Fruit fly (Drosophila melanogaster) whole organism, embryonic: ENCODE measurements around the gene Prp18.

Experiments
- CG10431 ChIP-seq: fragments of 200-800 bp; sonication (Bioruptor generic); optimal IDR thresholded peaks from 3 replicates; lab custom pipeline; 2018; ENCODE audit warnings: missing biosample characterization, mild to moderate bottlenecking, missing genetic modification characterization
- CG10959 ChIP-seq: fragments of 200-800 bp; sonication (Bioruptor generic); IDR thresholded peaks from 2 replicates; pipeline ENCODE4 v1.3.6; 2022; ENCODE audit warnings: missing biosample characterization, missing genetic modification characterization
- CG11093 ChIP-seq: fragments of 200-800 bp; sonication (Bioruptor generic); IDR thresholded peaks from 3 replicates; pipeline ENCODE4 v1.3.6; 2022; ENCODE audit warnings: missing biosample characterization, missing genetic modification characterization
- CG11247 ChIP-seq: fragments of 200-800 bp; sonication (Bioruptor generic); IDR thresholded peaks from 2 replicates; pipeline ENCODE4 v1.3.6; 2022; ENCODE audit warnings: missing biosample characterization, missing genetic modification characterization
- CG11504 ChIP-seq: fragments of 200-800 bp; sonication (Bioruptor generic); optimal IDR thresholded peaks from 3 replicates; lab custom pipeline; 2019; ENCODE audit warnings: missing biosample characterization, mild to moderate bottlenecking, missing genetic modification characterization, moderate library complexity
- CG15269 ChIP-seq: fragments of 200-800 bp; sonication (Bioruptor generic); optimal IDR thresholded peaks from 2 replicates; lab custom pipeline; 2018; ENCODE audit warnings: missing biosample characterization, mild to moderate bottlenecking, missing genetic modification characterization, moderate library complexity
- CG15601 ChIP-seq: fragments of 200-800 bp; sonication (Bioruptor generic); optimal IDR thresholded peaks from 3 replicates; lab custom pipeline; 2019; ENCODE audit warnings: missing biosample characterization, mild to moderate bottlenecking, missing genetic modification characterization, moderate library complexity
- CG1603 ChIP-seq: fragments of 200-800 bp; sonication (Bioruptor generic); optimal IDR thresholded peaks from 2 replicates; lab custom pipeline; 2019; ENCODE audit warnings: missing biosample characterization, mild to moderate bottlenecking, missing genetic modification characterization, moderate library complexity
- CG1647 ChIP-seq: fragments of 200-800 bp; sonication (Bioruptor generic); optimal IDR thresholded peaks from 3 replicates; lab custom pipeline; 2016; ENCODE audit warnings: missing biosample characterization, missing genetic modification characterization
- CG17328 ChIP-seq: fragments of 200-800 bp; sonication (Bioruptor generic); IDR thresholded peaks from 2 replicates; pipeline ENCODE4 v1.3.6; 2022; ENCODE audit warnings: missing biosample characterization, missing genetic modification characterization
- CG17359 ChIP-seq: fragments of 200-800 bp; sonication (Bioruptor generic); optimal IDR thresholded peaks from 3 replicates; lab custom pipeline; 2018; ENCODE audit warnings: missing biosample characterization, mild to moderate bottlenecking, missing genetic modification characterization, moderate library complexity
- CG2202 ChIP-seq: fragments of 200-800 bp; sonication (Bioruptor generic); optimal IDR thresholded peaks from 2 replicates; lab custom pipeline; 2018; ENCODE audit warnings: missing biosample characterization, mild to moderate bottlenecking, missing genetic modification characterization
- CG31365 ChIP-seq: fragments of 200-800 bp; sonication (Bioruptor generic); optimal IDR thresholded peaks from 2 replicates; lab custom pipeline; 2018; ENCODE audit warnings: missing biosample characterization, mild to moderate bottlenecking, missing genetic modification characterization
- CG3847 ChIP-seq: fragments of 200-800 bp; sonication (Bioruptor generic); IDR thresholded peaks from 2 replicates; pipeline ENCODE4 v1.3.6; 2022; ENCODE audit warnings: missing biosample characterization, missing genetic modification characterization
- CG5953 ChIP-seq: fragments of 200-800 bp; sonication (Bioruptor generic); IDR thresholded peaks from 2 replicates; pipeline ENCODE4 v1.3.6; 2022; ENCODE audit warnings: missing biosample characterization, missing genetic modification characterization
- CG8089 ChIP-seq: fragments of 200-800 bp; sonication (Bioruptor generic); optimal IDR thresholded peaks from 3 replicates; lab custom pipeline; 2016; ENCODE audit warnings: missing biosample characterization, missing genetic modification characterization
- CG8924 ChIP-seq: fragments of 200-800 bp; optimal IDR thresholded peaks from 3 replicates; lab custom pipeline; 2019; ENCODE audit warnings: missing biosample characterization, mild to moderate bottlenecking, missing genetic modification characterization, moderate library complexity
- CG8944 ChIP-seq: fragments of 200-800 bp; sonication (Bioruptor generic); optimal IDR thresholded peaks from 3 replicates; lab custom pipeline; 2016; ENCODE audit warnings: missing biosample characterization, missing genetic modification characterization
- CG9727 ChIP-seq: fragments of 200-800 bp; sonication (Bioruptor generic); optimal IDR thresholded peaks from 3 replicates; lab custom pipeline; 2017; ENCODE audit warnings: missing biosample characterization, mild to moderate bottlenecking, missing genetic modification characterization
- CoRest ChIP-seq: fragments of 200-800 bp; sonication (Bioruptor generic); optimal IDR thresholded peaks from 3 replicates; lab custom pipeline; 2018; ENCODE audit warnings: missing biosample characterization, mild to moderate bottlenecking, missing genetic modification characterization, moderate library complexity
- D19B ChIP-seq: fragments of 200-800 bp; sonication (Bioruptor generic); optimal IDR thresholded peaks from 2 replicates; lab custom pipeline; 2017; ENCODE audit warnings: missing biosample characterization, mild to moderate bottlenecking, missing genetic modification characterization
- Fer1 ChIP-seq: fragments of 200-800 bp; sonication (Bioruptor generic); optimal IDR thresholded peaks from 2 replicates; lab custom pipeline; 2017; ENCODE audit warnings: missing biosample characterization, mild to moderate bottlenecking, missing genetic modification characterization
- HLH4C ChIP-seq: fragments of 200-800 bp; sonication (Bioruptor generic); IDR thresholded peaks from 3 replicates; pipeline ENCODE4 v1.3.6; 2022; ENCODE audit warnings: missing biosample characterization, missing genetic modification characterization; ENCODE audit not compliant: partially characterized antibody
- Hand ChIP-seq: fragments of 200-800 bp; sonication (Bioruptor generic); optimal IDR thresholded peaks from 2 replicates; lab custom pipeline; 2017; ENCODE audit warnings: mild to moderate bottlenecking, missing biosample characterization, missing genetic modification reagents, missing genetic modification characterization
- Med ChIP-seq: fragments of 200-800 bp; sonication (Bioruptor generic); peaks from one replicate; lab custom pipeline; 2016; ENCODE audit warnings: missing biosample characterization, missing genetic modification characterization, mild to moderate bottlenecking, inconsistent platforms, moderate library complexity
- Myb ChIP-seq: fragments of 200-800 bp; sonication (Bioruptor generic); optimal IDR thresholded peaks from 2 replicates; lab custom pipeline; 2016; ENCODE audit warnings: missing biosample characterization, missing genetic modification characterization
- NC2β ChIP-seq: fragments of 200-800 bp; sonication (Bioruptor generic); optimal IDR thresholded peaks from 2 replicates; lab custom pipeline; 2016; ENCODE audit warnings: missing biosample characterization, missing genetic modification characterization
- Nf-YC ChIP-seq: fragments of 200-800 bp; optimal IDR thresholded peaks from 3 replicates; lab custom pipeline; 2019; ENCODE audit warnings: missing biosample characterization, mild to moderate bottlenecking, missing genetic modification characterization, moderate library complexity
- Oli ChIP-seq: fragments of 200-800 bp; sonication (Bioruptor generic); optimal IDR thresholded peaks from 2 replicates; lab custom pipeline; 2018; ENCODE audit warnings: missing biosample characterization, mild to moderate bottlenecking, missing genetic modification characterization, moderate library complexity
- PHDP ChIP-seq: fragments of 200-800 bp; sonication (Bioruptor generic); optimal IDR thresholded peaks from 3 replicates; lab custom pipeline; 2018; ENCODE audit warnings: missing biosample characterization, mild to moderate bottlenecking, missing genetic modification characterization, moderate library complexity
- btn ChIP-seq: fragments of 200-800 bp; sonication (Bioruptor generic); optimal IDR thresholded peaks from 2 replicates; lab custom pipeline; 2016; ENCODE audit warnings: missing biosample characterization, missing genetic modification characterization
- ci ChIP-seq: fragments of 200-800 bp; sonication (Bioruptor generic); IDR thresholded peaks from 3 replicates; pipeline ENCODE4 v1.3.6; 2022; ENCODE audit warnings: missing biosample characterization, missing genetic modification characterization
- disco-r ChIP-seq: fragments of 200-800 bp; sonication (Bioruptor generic); optimal IDR thresholded peaks from 2 replicates; lab custom pipeline; 2016; ENCODE audit warnings: missing biosample characterization, missing genetic modification characterization
- dm ChIP-seq: fragments of 200-800 bp; sonication (Bioruptor generic); optimal IDR thresholded peaks from 3 replicates; lab custom pipeline; 2016; ENCODE audit warnings: missing biosample characterization, missing genetic modification characterization
- ems ChIP-seq: fragments of 200-800 bp; sonication (Bioruptor generic); optimal IDR thresholded peaks from 3 replicates; lab custom pipeline; 2016; ENCODE audit warnings: missing biosample characterization, missing genetic modification characterization
- fru ChIP-seq: fragments of >200 bp; optimal IDR thresholded peaks from 2 replicates; lab custom pipeline; 2017
- gcm ChIP-seq: fragments of 200-800 bp; sonication (Bioruptor generic); optimal IDR thresholded peaks from 2 replicates; lab custom pipeline; 2019; ENCODE audit warnings: missing biosample characterization, mild to moderate bottlenecking, missing genetic modification characterization, moderate library complexity
- gem ChIP-seq: fragments of 200-800 bp; sonication (Bioruptor generic); optimal IDR thresholded peaks from 2 replicates; lab custom pipeline; 2019; ENCODE audit warnings: missing biosample characterization, mild to moderate bottlenecking, missing genetic modification characterization, moderate library complexity
- insv ChIP-seq, 2 experiments: fragments of 200-800 bp; sonication (Bioruptor generic); optimal IDR thresholded peaks; 3 replicates each; lab custom pipeline; 2016 to 2018; ENCODE audit warnings: missing biosample characterization in 2 of 2, missing genetic modification characterization in 2 of 2
- jumu ChIP-seq: fragments of 200-800 bp; sonication (Bioruptor generic); optimal IDR thresholded peaks from 3 replicates; lab custom pipeline; 2016; ENCODE audit warnings: missing biosample characterization, missing genetic modification characterization
- kni ChIP-seq: fragments of 200-800 bp; sonication (Bioruptor generic); optimal IDR thresholded peaks from 3 replicates; lab custom pipeline; 2017; ENCODE audit warnings: mild to moderate bottlenecking, missing biosample characterization, missing genetic modification reagents, missing genetic modification characterization
- nau ChIP-seq: fragments of 200-800 bp; sonication (Bioruptor generic); optimal IDR thresholded peaks from 3 replicates; lab custom pipeline; 2017; ENCODE audit warnings: missing biosample characterization, mild to moderate bottlenecking, missing genetic modification characterization, missing genetic modification reagents
- onecut ChIP-seq: fragments of 200-800 bp; sonication (Bioruptor generic); IDR thresholded peaks from 2 replicates; pipeline ENCODE4 v1.3.6; 2022; ENCODE audit warnings: missing biosample characterization, missing genetic modification characterization
- ranshi ChIP-seq: fragments of 200-800 bp; sonication (Bioruptor generic); IDR thresholded peaks from 2 replicates; pipeline ENCODE4 v1.3.6; 2022; ENCODE audit warnings: missing biosample characterization, missing genetic modification characterization
- run ChIP-seq: fragments of 200-800 bp; sonication (Bioruptor generic); optimal IDR thresholded peaks from 3 replicates; lab custom pipeline; 2018; ENCODE audit warnings: missing biosample characterization, mild to moderate bottlenecking, missing genetic modification characterization
- shn ChIP-seq: fragments of 200-800 bp; sonication (Bioruptor generic); optimal IDR thresholded peaks from 3 replicates; lab custom pipeline; 2016; ENCODE audit warnings: missing biosample characterization, missing genetic modification characterization
- tin ChIP-seq: fragments of 200-800 bp; sonication (Bioruptor generic); optimal IDR thresholded peaks from 3 replicates; lab custom pipeline; 2016; ENCODE audit warnings: missing biosample characterization, missing genetic modification characterization
- tll ChIP-seq, 2 experiments: fragments of 200-800 bp in 1 of 2; fragments of >200 bp in 1 of 2; sonication (Bioruptor generic) in 1 of 2; optimal IDR thresholded peaks; 2 replicates each; lab custom pipeline; 2017 to 2019; ENCODE audit warnings: missing biosample characterization in 2 of 2, missing genetic modification characterization in 2 of 2, mild to moderate bottlenecking in 1 of 2, moderate library complexity in 1 of 2

Prp18 gene

dm6 chr3R:18987428-18988416, 43.3 kb downstream of the Prp18 start (continued):
- TF ChIP-seq ci (GFP tag; lab: Robert Waterston, UW): peak; percentile 51; the same call in 1 of the 3 replicates
- peak; percentile 25 for TF ChIP-seq CG8924 (tag; lab: Kevin White, UChicago)
- peak; percentile 5 for TF ChIP-seq CG8944 (GFP tag; lab: Kevin White, UChicago)
- TF ChIP-seq Myb: no peak
- peak; percentile 20 for TF ChIP-seq nau (GFP tag; lab: Kevin White, UChicago)
- no peak for TF ChIP-seq insv (GFP tag; optimal IDR thresholded peaks at IDR 0.05; lab: Kevin White, UChicago)
- TF ChIP-seq CG10431 (GFP tag; lab: Kevin White, UChicago): no peak
- peak; percentile 5 for TF ChIP-seq CG9727 (GFP tag; lab: Kevin White, UChicago)
- TF ChIP-seq CG15601: peak; percentile 35
- TF ChIP-seq gcm (GFP tag; lab: Kevin White, UChicago): peak; percentile 57
- TF ChIP-seq Hand (GFP tag; lab: Kevin White, UChicago): no peak
- TF ChIP-seq CG2202 (tag; lab: Kevin White, UChicago): peak; percentile 8
- TF ChIP-seq tin (GFP tag; lab: Kevin White, UChicago): peak; percentile 31
- no peak for TF ChIP-seq Oli (tag; lab: Kevin White, UChicago)
- peak; percentile 9 for TF ChIP-seq CoRest (tag; lab: Kevin White, UChicago)
- TF ChIP-seq PHDP (tag; lab: Kevin White, UChicago): peak; percentile 2
- TF ChIP-seq D19B: peak; percentile 61
- no peak for TF ChIP-seq CG1647
- no peak for TF ChIP-seq btn (GFP tag; lab: Kevin White, UChicago)
- no peak for TF ChIP-seq CG11247 (GFP tag; lab: Robert Waterston, UW)
- TF ChIP-seq onecut (GFP tag; lab: Robert Waterston, UW): no peak
- TF ChIP-seq kni (GFP tag; lab: Kevin White, UChicago): peak; percentile 75
- no peak for TF ChIP-seq CG31365 (tag; lab: Kevin White, UChicago)
- no peak for TF ChIP-seq dm
- peak; percentile 41 for TF ChIP-seq CG17359 (tag; lab: Kevin White, UChicago)
- TF ChIP-seq CG3847: no peak
- TF ChIP-seq ems: no peak
- no peak for TF ChIP-seq CG8089 (GFP tag; lab: Kevin White, UChicago)
- peak; percentile 12 for TF ChIP-seq run
- peak; percentile 42 for TF ChIP-seq Fer1 (GFP tag; lab: Kevin White, UChicago)
- TF ChIP-seq fru: no peak
- peak; percentile 32 for TF ChIP-seq CG15269 (tag; lab: Kevin White, UChicago)
- TF ChIP-seq NC2β (GFP tag; lab: Kevin White, UChicago): peak; percentile 25
- peak; percentile 16; the same call in 1 of the 2 replicates for TF ChIP-seq CG17328
- peak; percentile 3; the same call in 1 of the 2 replicates for TF ChIP-seq ranshi
- TF ChIP-seq CG11093 (GFP tag; lab: Robert Waterston, UW): no peak
- no peak for TF ChIP-seq shn (GFP tag; lab: Kevin White, UChicago)
- no peak for TF ChIP-seq tll (GFP tag; optimal IDR thresholded peaks at IDR 0.05; lab: Kevin White, UChicago)
- peak; percentile 5 for TF ChIP-seq CG1603 (tag; lab: Kevin White, UChicago)
- no peak for TF ChIP-seq CG10959 (GFP tag; lab: Robert Waterston, UW)
- no peak for TF ChIP-seq CG5953
- no peak for TF ChIP-seq HLH4C
- TF ChIP-seq CG11504 (tag; lab: Kevin White, UChicago): peak; percentile 40
- TF ChIP-seq Nf-YC (tag; lab: Kevin White, UChicago): no peak
- TF ChIP-seq gem (tag; lab: Kevin White, UChicago): peak; percentile 44
- TF ChIP-seq Med: peak; percentile 48
- peak; percentile 20 for TF ChIP-seq jumu (GFP tag; lab: Kevin White, UChicago)
- TF ChIP-seq disco-r (GFP tag; lab: Kevin White, UChicago): peak; percentile 39
